Worm (Caenorhabditis elegans) whole organism, L4 larva: Measurements from ENCODE around the gene F23D12.11.

Source experiments
- ZK546.5 ChIP-seq, 2 experiments: sonication (generic microtip); optimal IDR thresholded peaks; 2 replicates each; lab custom pipeline; 2017; ENCODE audit warnings: missing biosample characterization in 2 of 2, missing genetic modification characterization in 2 of 2
- ceh-28 ChIP-seq: fragments of 150-350 bp; optimal IDR thresholded peaks from 2 replicates; lab custom pipeline; 2014; ENCODE audit warnings: missing biosample characterization, missing genetic modification reagents, missing genetic modification characterization
- ces-1 ChIP-seq: fragments of 150-350 bp; sonication (generic microtip); optimal IDR thresholded peaks from 4 replicates; lab custom pipeline; 2014; ENCODE audit warnings: missing biosample characterization, missing genetic modification reagents, missing genetic modification characterization
- fos-1 ChIP-seq: fragments of 150-350 bp; optimal IDR thresholded peaks from 2 replicates; lab custom pipeline; 2014; ENCODE audit warnings: missing biosample characterization, missing genetic modification characterization
- hmg-1.1 ChIP-seq: fragments of 200-800 bp; sonication (Bioruptor generic); IDR thresholded peaks from 2 replicates; pipeline ENCODE4 v1.3.6; 2022; ENCODE audit warnings: missing genetic modification reagents, missing genetic modification characterization, missing compliant biosample characterization
- lim-7 ChIP-seq: fragments of 200-800 bp; sonication (Bioruptor generic); IDR thresholded peaks from 2 replicates; pipeline ENCODE4 v1.3.6; 2022; ENCODE audit warnings: missing genetic modification characterization, missing compliant biosample characterization
- lin-13 ChIP-seq: fragments of 150-350 bp; optimal IDR thresholded peaks from 2 replicates; lab custom pipeline; 2014; ENCODE audit warnings: missing biosample characterization, missing genetic modification reagents, missing genetic modification characterization
- lin-15B ChIP-seq: fragments of 150-350 bp; sonication (generic microtip); optimal IDR thresholded peaks from 3 replicates; lab custom pipeline; 2014; ENCODE audit warnings: missing biosample characterization, missing genetic modification characterization
- mep-1 ChIP-seq: fragments of 150-350 bp; sonication (generic microtip); optimal IDR thresholded peaks from 3 replicates; lab custom pipeline; 2014; ENCODE audit warnings: missing biosample characterization, missing genetic modification characterization
- nhr-76 ChIP-seq: fragments of 150-350 bp; optimal IDR thresholded peaks from 2 replicates; lab custom pipeline; 2014; ENCODE audit warnings: missing biosample characterization, missing genetic modification characterization
- skn-1 ChIP-seq: fragments of 150-350 bp; optimal IDR thresholded peaks from 2 replicates; lab custom pipeline; 2014; ENCODE audit warnings: missing biosample characterization, missing genetic modification characterization
- snpc-4 ChIP-seq: fragments of 150-350 bp; optimal IDR thresholded peaks from 2 replicates; lab custom pipeline; 2014; ENCODE audit warnings: missing biosample characterization, missing genetic modification characterization
- unc-130 ChIP-seq: sonication (generic microtip); optimal IDR thresholded peaks from 2 replicates; lab custom pipeline; 2016; ENCODE audit warnings: missing genetic modification reagents, missing genetic modification characterization, missing compliant biosample characterization
- ztf-11 ChIP-seq: fragments of 150-350 bp; optimal IDR thresholded peaks from 2 replicates; lab custom pipeline; 2014; ENCODE audit warnings: missing biosample characterization, missing genetic modification characterization

- TF ChIP-seq ceh-28 (tag; lab: Kevin White, UChicago) (no peak), snpc-4 (tag; lab: Kevin White, UChicago) (no peak), fos-1 (tag; lab: Kevin White, UChicago) (no peak), nhr-76 (tag; lab: Kevin White, UChicago) (no peak), lin-15B (no peak), ces-1 (GFP tag; lab: Kevin White, UChicago) (no peak), ZK546.5 (tag; optimal IDR thresholded peaks at IDR 0.05; lab: Kevin White, UChicago) (no peak), hmg-1.1 (GFP tag; lab: Robert Waterston, UW) (no peak), mep-1 (tag; lab: Kevin White, UChicago) (no peak), ztf-11 (tag; lab: Kevin White, UChicago) (no peak), lin-13 (GFP tag; lab: Kevin White, UChicago) (no peak), skn-1 (tag; lab: Kevin White, UChicago) (no peak), lim-7 (GFP tag; lab: Robert Waterston, UW) (no peak), unc-130 (GFP tag; lab: Kevin White, UChicago) (no peak)
These were observed 11.2 kb upstream of the F23D12.11 start for ce11 chrX:14435648-14436155.
